Fruit fly (Drosophila melanogaster) whole organism, pupa: ENCODE measurements around the gene CG43074.
A peak's percentile ranks its signal among the peaks of the same experiment; 100 is the strongest.

Experiments used
- CG10348 ChIP-seq: fragments of 200-800 bp; sonication (Bioruptor generic); IDR thresholded peaks from 2 replicates; pipeline ENCODE4 v1.3.6; 2022; ENCODE audit warnings: missing biosample characterization, missing genetic modification characterization
- CG13204 ChIP-seq: fragments of 200-800 bp; sonication (Bioruptor generic); optimal IDR thresholded peaks from 2 replicates; lab custom pipeline; 2018; ENCODE audit warnings: missing biosample characterization, mild to moderate bottlenecking, missing genetic modification characterization, moderate library complexity
- CG14655 ChIP-seq: fragments of 200-800 bp; sonication (Bioruptor generic); optimal IDR thresholded peaks from 3 replicates; lab custom pipeline; 2017; ENCODE audit warnings: mild to moderate bottlenecking, missing biosample characterization, missing genetic modification reagents, missing genetic modification characterization
- CG17806 ChIP-seq: fragments of 200-800 bp; sonication (Bioruptor generic); optimal IDR thresholded peaks from 2 replicates; lab custom pipeline; 2018; ENCODE audit warnings: missing biosample characterization, mild to moderate bottlenecking, missing genetic modification characterization, moderate library complexity
- CG34367 ChIP-seq: fragments of 200-800 bp; sonication (Bioruptor generic); optimal IDR thresholded peaks from 2 replicates; lab custom pipeline; 2018; ENCODE audit warnings: missing biosample characterization, mild to moderate bottlenecking, missing genetic modification characterization
- CG4496 ChIP-seq: fragments of 200-800 bp; sonication (Bioruptor generic); IDR thresholded peaks from 3 replicates; pipeline ENCODE4 v1.3.6; 2022; ENCODE audit warnings: missing biosample characterization, missing genetic modification characterization
- CG8159 ChIP-seq: fragments of 200-800 bp; sonication (Bioruptor generic); optimal IDR thresholded peaks from 3 replicates; lab custom pipeline; 2018; ENCODE audit warnings: missing biosample characterization, mild to moderate bottlenecking, missing genetic modification characterization, moderate library complexity
- EcR ChIP-seq: fragments of 200-800 bp; sonication (Bioruptor generic); optimal IDR thresholded peaks from 3 replicates; lab custom pipeline; 2019; ENCODE audit warnings: missing biosample characterization, missing genetic modification characterization, mild to moderate bottlenecking, moderate library complexity, missing genetic modification reagents
- Ets98B ChIP-seq: fragments of 200-800 bp; sonication (Bioruptor generic); IDR thresholded peaks from 2 replicates; pipeline ENCODE4 v1.3.6; 2022; ENCODE audit warnings: missing biosample characterization, missing genetic modification characterization
- Pif1B ChIP-seq: fragments of 200-800 bp; sonication (Bioruptor generic); optimal IDR thresholded peaks from 3 replicates; lab custom pipeline; 2016; ENCODE audit warnings: missing biosample characterization, missing genetic modification characterization
- fd96Ca ChIP-seq: fragments of 200-800 bp; sonication (Bioruptor generic); IDR thresholded peaks from 3 replicates; pipeline ENCODE4 v1.3.6; 2022; ENCODE audit warnings: missing biosample characterization, missing genetic modification characterization
- rn ChIP-seq: fragments of 200-800 bp; sonication (Bioruptor generic); IDR thresholded peaks from 2 replicates; pipeline ENCODE4 v1.3.6; 2022; ENCODE audit warnings: missing biosample characterization, missing genetic modification characterization

DNA sequence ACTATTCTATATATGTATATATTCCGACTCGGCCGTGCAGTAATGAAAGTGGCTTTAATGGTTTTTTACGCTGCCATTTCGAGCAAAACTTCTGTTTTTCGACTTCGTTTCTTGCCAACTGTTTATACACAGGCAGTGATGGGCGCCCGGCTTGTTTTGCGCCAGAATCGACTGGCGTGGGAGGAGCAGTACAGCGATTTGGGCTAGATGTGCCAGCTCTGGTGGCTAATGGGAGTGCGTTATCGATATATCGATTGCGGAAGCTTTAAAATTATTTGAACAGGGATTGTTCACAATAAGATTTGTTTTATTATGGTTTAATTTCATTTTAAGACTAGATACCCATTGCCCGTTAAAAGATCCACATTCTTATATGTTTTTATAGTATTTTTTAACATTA, 13.3 kb downstream of the CG43074 start, which contains the start of gene CG14971:
- TF ChIP-seq CG14655 (no peak), fd96Ca (GFP tag; lab: Robert Waterston, UW) (no peak), CG17806 (tag; lab: Kevin White, UChicago) (no peak), EcR (no peak), CG8159 (tag; lab: Kevin White, UChicago) (no peak), CG4496 (peak; percentile 67), Pif1B (GFP tag; lab: Kevin White, UChicago) (no peak), CG13204 (no peak), Ets98B (GFP tag; lab: Robert Waterston, UW) (peak; percentile 9; the same call in 1 of the 2 replicates), CG34367 (tag; lab: Kevin White, UChicago) (no peak), CG10348 (GFP tag; lab: Robert Waterston, UW) (no peak), rn (GFP tag; lab: Robert Waterston, UW) (no peak)
